Fruit fly (Drosophila melanogaster): Measurements from ENCODE around the gene Faf2.

DNA sequence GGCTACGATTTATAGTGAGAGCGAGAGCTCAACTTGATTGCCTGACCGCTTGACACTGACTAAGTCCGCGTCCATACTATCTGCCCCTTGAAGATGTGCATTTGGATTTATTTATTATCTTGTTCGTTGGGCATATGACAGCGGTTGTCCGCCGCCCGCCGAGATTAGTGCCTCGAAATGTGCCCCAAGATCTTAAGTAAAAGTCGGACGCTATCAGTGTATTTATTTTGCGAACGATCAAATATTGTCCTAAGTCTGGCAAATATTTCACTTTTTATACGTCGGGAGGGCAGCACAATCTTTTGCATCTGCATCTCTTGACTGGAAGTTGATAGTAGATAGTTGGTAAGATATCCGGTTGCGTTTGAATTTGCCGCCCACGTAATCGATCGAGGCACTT is 5.2 kb upstream of the Faf2 start, which contains the start of gene Irk3:
- no peak for TF ChIP-seq CG8159 (tag; optimal IDR thresholded peaks at IDR 0.05)
- no peak for TF ChIP-seq CG9948 (tag; optimal IDR thresholded peaks at IDR 0.05)
- TF ChIP-seq CG10348 (GFP tag; IDR thresholded peaks at IDR 0.05), result no peak
- TF ChIP-seq CG34367 (tag; optimal IDR thresholded peaks at IDR 0.05), result no peak
- TF ChIP-seq EcR (GFP tag; optimal IDR thresholded peaks at IDR 0.05), result no peak
- TF ChIP-seq Snoo (tag; optimal IDR thresholded peaks at IDR 0.05), result no peak
- TF ChIP-seq gl (tag; optimal IDR thresholded peaks at IDR 0.05), result no peak

Data from whole organism, pupa.